Fruit fly (Drosophila melanogaster) whole organism, embryonic: Measurements from ENCODE around the gene Sec5.

Experiments
- Asciz ChIP-seq: fragments of 200-800 bp; sonication (Bioruptor generic); optimal IDR thresholded peaks from 2 replicates; lab custom pipeline; 2017; ENCODE audit warnings: missing biosample characterization, mild to moderate bottlenecking, missing genetic modification characterization, missing genetic modification reagents
- CG1024 ChIP-seq: fragments of 200-800 bp; sonication (Bioruptor generic); IDR thresholded peaks from 2 replicates; pipeline ENCODE4 v1.3.6; 2022; ENCODE audit warnings: missing biosample characterization, missing genetic modification characterization
- CG10543 ChIP-seq: fragments of 200-800 bp; sonication (Bioruptor generic); optimal IDR thresholded peaks from 3 replicates; lab custom pipeline; 2017; ENCODE audit warnings: missing biosample characterization, mild to moderate bottlenecking, missing genetic modification characterization, moderate library complexity
- CG11085 ChIP-seq: fragments of 200-800 bp; sonication (Bioruptor generic); IDR thresholded peaks from 2 replicates; pipeline ENCODE4 v1.3.6; 2022; ENCODE audit warnings: missing biosample characterization, missing genetic modification characterization
- CG11696 ChIP-seq: fragments of 200-800 bp; sonication (Bioruptor generic); IDR thresholded peaks from 2 replicates; pipeline ENCODE4 v1.3.6; 2022; ENCODE audit warnings: missing biosample characterization, missing genetic modification characterization
- CG12071 ChIP-seq: fragments of 200-800 bp; sonication (Bioruptor generic); optimal IDR thresholded peaks from 3 replicates; lab custom pipeline; 2018; ENCODE audit warnings: missing biosample characterization, mild to moderate bottlenecking, missing genetic modification characterization
- CG12391 ChIP-seq: fragments of 200-800 bp; sonication (Bioruptor generic); optimal IDR thresholded peaks from 3 replicates; lab custom pipeline; 2018; ENCODE audit warnings: missing biosample characterization, mild to moderate bottlenecking, missing genetic modification characterization, moderate library complexity
- CG13624 ChIP-seq: fragments of 200-800 bp; sonication (Bioruptor generic); optimal IDR thresholded peaks from 2 replicates; lab custom pipeline; 2016; ENCODE audit warnings: missing biosample characterization, missing genetic modification characterization
- CG17385 ChIP-seq: fragments of 200-800 bp; sonication (Bioruptor generic); optimal IDR thresholded peaks from 3 replicates; lab custom pipeline; 2018; ENCODE audit warnings: missing biosample characterization, mild to moderate bottlenecking, missing genetic modification characterization
- CG31224 ChIP-seq: fragments of 200-800 bp; sonication (Bioruptor generic); IDR thresholded peaks from 2 replicates; pipeline ENCODE4 v1.3.6; 2022; ENCODE audit warnings: missing biosample characterization, missing genetic modification characterization
- CG31441 ChIP-seq: fragments of 200-800 bp; sonication (Bioruptor generic); IDR thresholded peaks from 2 replicates; pipeline ENCODE4 v1.3.6; 2022; ENCODE audit warnings: missing biosample characterization, missing genetic modification characterization
- CG32532 ChIP-seq: fragments of 200-800 bp; sonication (Bioruptor generic); IDR thresholded peaks from 2 replicates; pipeline ENCODE4 v1.3.6; 2022; ENCODE audit warnings: missing biosample characterization, missing genetic modification characterization
- CG34224 ChIP-seq: fragments of 200-800 bp; sonication (Bioruptor generic); IDR thresholded peaks from 3 replicates; pipeline ENCODE4 v1.3.6; 2022; ENCODE audit warnings: missing biosample characterization, missing genetic modification characterization; ENCODE audit not compliant: partially characterized antibody
- CG3847 ChIP-seq: fragments of 200-800 bp; sonication (Bioruptor generic); IDR thresholded peaks from 2 replicates; pipeline ENCODE4 v1.3.6; 2022; ENCODE audit warnings: missing biosample characterization, missing genetic modification characterization
- CG7839 ChIP-seq: fragments of 200-800 bp; sonication (Bioruptor generic); optimal IDR thresholded peaks from 3 replicates; lab custom pipeline; 2018; ENCODE audit warnings: missing biosample characterization, mild to moderate bottlenecking, missing genetic modification characterization, moderate library complexity
- CG7963 ChIP-seq: fragments of 200-800 bp; sonication (Bioruptor generic); IDR thresholded peaks from 3 replicates; pipeline ENCODE4 v1.3.6; 2022; ENCODE audit warnings: missing biosample characterization, missing genetic modification characterization; ENCODE audit not compliant: partially characterized antibody
- CG7987 ChIP-seq: fragments of 200-800 bp; sonication (Bioruptor generic); optimal IDR thresholded peaks from 2 replicates; lab custom pipeline; 2018; ENCODE audit warnings: missing biosample characterization, mild to moderate bottlenecking, missing genetic modification characterization, moderate library complexity
- CG8359 ChIP-seq: fragments of 200-800 bp; sonication (Bioruptor generic); optimal IDR thresholded peaks from 2 replicates; lab custom pipeline; 2017; ENCODE audit warnings: missing biosample characterization, mild to moderate bottlenecking, missing genetic modification characterization, borderline replicate concordance
- CG8924 ChIP-seq: fragments of 200-800 bp; optimal IDR thresholded peaks from 3 replicates; lab custom pipeline; 2019; ENCODE audit warnings: missing biosample characterization, mild to moderate bottlenecking, missing genetic modification characterization, moderate library complexity
- CG9727 ChIP-seq: fragments of 200-800 bp; sonication (Bioruptor generic); optimal IDR thresholded peaks from 3 replicates; lab custom pipeline; 2017; ENCODE audit warnings: missing biosample characterization, mild to moderate bottlenecking, missing genetic modification characterization
- Dfd ChIP-seq, 2 experiments: fragments of >200 bp; optimal IDR thresholded peaks; 2 replicates each; lab custom pipeline; 2017; ENCODE audit warnings: missing biosample characterization in 2 of 2, missing genetic modification characterization in 2 of 2
- Elba2 ChIP-seq: fragments of 200-800 bp; sonication (Bioruptor generic); optimal IDR thresholded peaks from 3 replicates; lab custom pipeline; 2016; ENCODE audit warnings: missing biosample characterization, missing genetic modification characterization
- Hr51 ChIP-seq, 2 experiments: fragments of 200-800 bp; sonication (Bioruptor generic); optimal IDR thresholded peaks; 2 replicates in 1 of 2; 3 replicates in 1 of 2; lab custom pipeline; 2016 to 2018; ENCODE audit warnings: missing biosample characterization in 2 of 2, missing genetic modification characterization in 2 of 2, mild to moderate bottlenecking in 1 of 2, moderate library complexity in 1 of 2
- Hsf ChIP-seq: fragments of 200-800 bp; sonication (Bioruptor generic); optimal IDR thresholded peaks from 3 replicates; lab custom pipeline; 2016; ENCODE audit warnings: missing biosample characterization, missing genetic modification characterization
- Lhr ChIP-seq: fragments of 200-800 bp; sonication (Bioruptor generic); optimal IDR thresholded peaks from 3 replicates; lab custom pipeline; 2017; ENCODE audit warnings: mild to moderate bottlenecking, missing biosample characterization, missing genetic modification reagents, missing genetic modification characterization
- Myb ChIP-seq: fragments of 200-800 bp; sonication (Bioruptor generic); optimal IDR thresholded peaks from 2 replicates; lab custom pipeline; 2016; ENCODE audit warnings: missing biosample characterization, missing genetic modification characterization
- PHDP ChIP-seq: fragments of 200-800 bp; sonication (Bioruptor generic); optimal IDR thresholded peaks from 3 replicates; lab custom pipeline; 2018; ENCODE audit warnings: missing biosample characterization, mild to moderate bottlenecking, missing genetic modification characterization, moderate library complexity
- Pdp1 ChIP-seq, 2 experiments: fragments of 200-800 bp; sonication (Bioruptor generic); optimal IDR thresholded peaks; 3 replicates each; lab custom pipeline; 2016; ENCODE audit warnings: missing biosample characterization in 2 of 2, missing genetic modification characterization in 2 of 2, mild to moderate bottlenecking in 1 of 2, moderate library complexity in 1 of 2
- Ssrp ChIP-seq: fragments of 200-800 bp; sonication (Bioruptor generic); optimal IDR thresholded peaks from 2 replicates; lab custom pipeline; 2018; ENCODE audit warnings: missing biosample characterization, mild to moderate bottlenecking, missing genetic modification characterization, moderate library complexity
- Taf1 ChIP-seq: fragments of 200-800 bp; sonication (Bioruptor generic); IDR thresholded peaks from 2 replicates; pipeline ENCODE4 v1.3.6; 2022; ENCODE audit warnings: missing biosample characterization, missing genetic modification characterization
- btn ChIP-seq: fragments of 200-800 bp; sonication (Bioruptor generic); optimal IDR thresholded peaks from 2 replicates; lab custom pipeline; 2016; ENCODE audit warnings: missing biosample characterization, missing genetic modification characterization
- chn ChIP-seq: fragments of 200-800 bp; sonication (Bioruptor generic); optimal IDR thresholded peaks from 2 replicates; lab custom pipeline; 2016; ENCODE audit warnings: missing biosample characterization, missing genetic modification characterization
- dysf ChIP-seq: fragments of 200-800 bp; sonication (Bioruptor generic); IDR thresholded peaks from 3 replicates; pipeline ENCODE4 v1.3.6; 2022; ENCODE audit warnings: missing biosample characterization, missing genetic modification characterization
- exex ChIP-seq: fragments of 200-800 bp; sonication (Bioruptor generic); optimal IDR thresholded peaks from 4 replicates; lab custom pipeline; 2018; ENCODE audit warnings: missing biosample characterization, mild to moderate bottlenecking, missing genetic modification characterization, moderate library complexity
- gce ChIP-seq: fragments of 200-800 bp; sonication (Bioruptor generic); IDR thresholded peaks from 3 replicates; pipeline ENCODE4 v1.3.6; 2022; ENCODE audit warnings: missing biosample characterization, missing genetic modification characterization
- grn ChIP-seq: fragments of 200-800 bp; sonication (Bioruptor generic); optimal IDR thresholded peaks from 3 replicates; lab custom pipeline; 2017; ENCODE audit warnings: missing biosample characterization, missing genetic modification characterization
- hkb ChIP-seq, 2 experiments: fragments of 200-800 bp in 1 of 2; fragments of >200 bp in 1 of 2; sonication (Bioruptor generic) in 1 of 2; IDR thresholded peaks in 1 of 2; optimal IDR thresholded peaks in 1 of 2; 2 replicates each; pipeline versions ENCODE4 v1.3.6 to Lab custom; 2017 to 2022; ENCODE audit warnings: missing biosample characterization in 1 of 2, missing genetic modification characterization in 1 of 2
- jigr1 ChIP-seq: fragments of 200-800 bp; sonication (Bioruptor generic); IDR thresholded peaks from 3 replicates; pipeline ENCODE4 v1.3.6; 2022; ENCODE audit warnings: missing biosample characterization, missing genetic modification characterization
- jumu ChIP-seq: fragments of 200-800 bp; sonication (Bioruptor generic); optimal IDR thresholded peaks from 3 replicates; lab custom pipeline; 2016; ENCODE audit warnings: missing biosample characterization, missing genetic modification characterization
- mirr ChIP-seq: fragments of 200-800 bp; sonication (Bioruptor generic); optimal IDR thresholded peaks from 3 replicates; lab custom pipeline; 2018; ENCODE audit warnings: missing biosample characterization, mild to moderate bottlenecking, missing genetic modification characterization
- nau ChIP-seq: fragments of 200-800 bp; sonication (Bioruptor generic); optimal IDR thresholded peaks from 3 replicates; lab custom pipeline; 2017; ENCODE audit warnings: missing biosample characterization, mild to moderate bottlenecking, missing genetic modification characterization, missing genetic modification reagents
- nmo ChIP-seq: fragments of 200-800 bp; sonication (Bioruptor generic); optimal IDR thresholded peaks from 2 replicates; lab custom pipeline; 2018; ENCODE audit warnings: missing biosample characterization, mild to moderate bottlenecking, missing genetic modification characterization, moderate library complexity
- pan ChIP-seq, 4 experiments: fragments of >200 bp in 3 of 4; fragments of 200-800 bp in 1 of 4; sonication (Bioruptor generic) in 1 of 4; optimal IDR thresholded peaks in 3 of 4; IDR thresholded peaks in 1 of 4; 2 replicates each; pipeline versions ENCODE4 v1.3.6 to Lab custom; 2017 to 2022; ENCODE audit warnings: missing biosample characterization in 2 of 4, missing genetic modification characterization in 2 of 4, mixed read lengths in 1 of 4
- prd ChIP-seq, 3 experiments: fragments of >200 bp in 2 of 3; fragments of 200-800 bp in 1 of 3; sonication (Bioruptor generic) in 1 of 3; optimal IDR thresholded peaks in 2 of 3; IDR thresholded peaks in 1 of 3; 2 replicates in 2 of 3; 3 replicates in 1 of 3; pipeline versions ENCODE4 v1.3.6 to Lab custom; 2017 to 2022; ENCODE audit warnings: missing biosample characterization in 1 of 3, missing genetic modification characterization in 1 of 3
- repo ChIP-seq: fragments of 200-800 bp; sonication (Bioruptor generic); optimal IDR thresholded peaks from 2 replicates; lab custom pipeline; 2016; ENCODE audit warnings: missing biosample characterization, missing genetic modification characterization
- slou ChIP-seq: fragments of 200-800 bp; sonication (Bioruptor generic); optimal IDR thresholded peaks from 3 replicates; lab custom pipeline; 2016; ENCODE audit warnings: missing biosample characterization, missing genetic modification characterization
- trh ChIP-seq: fragments of 200-800 bp; sonication (Bioruptor generic); optimal IDR thresholded peaks from 2 replicates; lab custom pipeline; 2016; ENCODE audit warnings: missing biosample characterization, missing genetic modification characterization
- tx ChIP-seq: fragments of 200-800 bp; sonication (Bioruptor generic); optimal IDR thresholded peaks from 2 replicates; lab custom pipeline; 2016; ENCODE audit warnings: missing biosample characterization, missing genetic modification characterization

Gene Sec5

DNA sequence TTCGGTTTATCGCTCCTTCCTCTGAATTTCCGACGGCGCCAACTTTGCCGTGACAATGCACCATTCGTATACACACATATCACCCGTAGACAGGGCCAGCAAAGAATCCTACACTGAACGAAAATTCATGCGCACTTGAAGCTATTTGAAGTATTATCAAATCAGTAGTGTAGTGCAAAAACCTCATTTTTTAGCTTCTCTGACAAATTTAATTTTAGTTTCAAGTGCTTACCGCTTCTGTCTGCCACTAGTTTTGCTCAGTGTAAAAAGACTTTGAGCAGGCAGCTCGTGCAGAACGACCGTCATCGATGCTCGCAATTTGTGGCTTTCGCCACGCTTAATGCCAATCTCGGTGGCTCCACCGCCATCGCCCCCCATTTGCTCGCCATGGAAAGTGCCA lies 12.3 kb upstream of the Sec5 start (continued):
- TF ChIP-seq prd (optimal IDR thresholded peaks at IDR 0.05; lab: Kevin White, UChicago) (no peak), prd (GFP tag; IDR thresholded peaks at IDR 0.05; lab: Robert Waterston, UW) (peak; percentile 77), CG7963 (GFP tag; lab: Robert Waterston, UW) (no peak), Lhr (GFP tag; lab: Kevin White, UChicago) (no peak), nmo (peak; percentile 35), Hsf (GFP tag; lab: Kevin White, UChicago) (peak; percentile 43), CG7987 (GFP tag; lab: Kevin White, UChicago) (no peak), CG34224 (GFP tag; lab: Robert Waterston, UW) (no peak), exex (no peak), CG12071 (GFP tag; lab: Kevin White, UChicago) (no peak), Pdp1 (GFP tag; optimal IDR thresholded peaks at IDR 0.05; lab: Kevin White, UChicago) (peak; percentile 25 to 30), CG12391 (tag; lab: Kevin White, UChicago) (peak; percentile 49), CG8359 (GFP tag; lab: Kevin White, UChicago) (no peak), btn (GFP tag; lab: Kevin White, UChicago) (no peak), CG13624 (GFP tag; lab: Kevin White, UChicago) (no peak), CG9727 (peak; percentile 32), dysf (GFP tag; lab: Robert Waterston, UW) (peak; percentile 66; the same call in 2 of the 3 replicates), tx (GFP tag; lab: Kevin White, UChicago) (no peak), Elba2 (GFP tag; lab: Kevin White, UChicago) (no peak), Hr51 (GFP tag; optimal IDR thresholded peaks at IDR 0.05; lab: Kevin White, UChicago) (peak in 1 of 2 experiments; percentile 6), Asciz (GFP tag; lab: Kevin White, UChicago) (no peak), CG7839 (peak; percentile 52), CG11696 (GFP tag; lab: Robert Waterston, UW) (no peak), Dfd (GFP tag; optimal IDR thresholded peaks at IDR 0.05; lab: Kevin White, UChicago) (no peak), slou (GFP tag; lab: Kevin White, UChicago) (no peak), CG3847 (GFP tag; lab: Robert Waterston, UW) (peak; percentile 45; the same call in 1 of the 2 replicates), CG31224 (GFP tag; lab: Robert Waterston, UW) (no peak), Myb (GFP tag; lab: Kevin White, UChicago) (no peak), hkb (optimal IDR thresholded peaks at IDR 0.05; lab: Kevin White, UChicago) (no peak), hkb (GFP tag; IDR thresholded peaks at IDR 0.05; lab: Robert Waterston, UW) (peak; percentile 63), gce (GFP tag; lab: Robert Waterston, UW) (peak; percentile 39; the same call in 2 of the 3 replicates), chn (GFP tag; lab: Kevin White, UChicago) (peak; percentile 42), CG10543 (GFP tag; lab: Kevin White, UChicago) (no peak), Ssrp (tag; lab: Kevin White, UChicago) (peak; percentile 26), grn (GFP tag; lab: Kevin White, UChicago) (no peak), PHDP (peak; percentile 22), pan (optimal IDR thresholded peaks at IDR 0.05; lab: Kevin White, UChicago) (no peak), pan (GFP tag; optimal IDR thresholded peaks at IDR 0.05 in 1 of 2, IDR thresholded peaks at IDR 0.05 in 1 of 2) (peak in 1 of 2 experiments; percentile 67), repo (peak; percentile 7), CG8924 (tag; lab: Kevin White, UChicago) (no peak), trh (GFP tag; lab: Kevin White, UChicago) (peak; percentile 6), CG1024 (GFP tag; lab: Robert Waterston, UW) (0 out of 2 replicates have a peak, but pooled peaks have one; percentile 36), CG32532 (GFP tag; lab: Robert Waterston, UW) (peak; percentile 38; the same call in 1 of the 2 replicates), jumu (GFP tag; lab: Kevin White, UChicago) (peak; percentile 20), mirr (GFP tag; lab: Kevin White, UChicago) (no peak), CG17385 (GFP tag; lab: Kevin White, UChicago) (no peak), CG11085 (GFP tag; lab: Robert Waterston, UW) (0 out of 2 replicates have a peak, but pooled peaks have one; percentile 34), Taf1 (GFP tag; lab: Robert Waterston, UW) (no peak), CG31441 (GFP tag; lab: Robert Waterston, UW) (0 out of 2 replicates have a peak, but pooled peaks have one; percentile 23), jigr1 (no peak), nau (no peak)
